Worm (Caenorhabditis elegans): ENCODE measurements around the gene irld-3.

irld-3 gene

ce11 chrV:3163143-3163542 is 24.8 kb upstream of the irld-3 start (continued):
- TF ChIP-seq ceh-44 (GFP tag; IDR thresholded peaks at IDR 0.05) (0 out of 2 replicates have a peak, but pooled peaks have one; percentile 16), php-3 (GFP tag; IDR thresholded peaks at IDR 0.05) (no peak), D1046.2 (GFP tag; IDR thresholded peaks at IDR 0.05) (peak; percentile 58; the same call in 1 of the 2 replicates), attf-4 (tag; optimal IDR thresholded peaks at IDR 0.05) (no peak), nhr-48 (tag; optimal IDR thresholded peaks at IDR 0.05) (no peak), egl-43 (GFP tag; IDR thresholded peaks at IDR 0.05) (peak; percentile 80), pha-4 (GFP tag; IDR thresholded peaks at IDR 0.05) (no peak), pha-4 (tag; optimal IDR thresholded peaks at IDR 0.05) (no peak), mxl-3 (GFP tag; optimal IDR thresholded peaks at IDR 0.05) (no peak), lin-38 (GFP tag; IDR thresholded peaks at IDR 0.05) (no peak), zip-2 (tag; optimal IDR thresholded peaks at IDR 0.05) (no peak), nhr-11 (tag; optimal IDR thresholded peaks at IDR 0.05) (no peak), pqm-1 (tag; optimal IDR thresholded peaks at IDR 0.05) (no peak), Y48G9A.11 (GFP tag; IDR thresholded peaks at IDR 0.05) (peak; percentile 61), Y75B8A.6 (GFP tag; IDR thresholded peaks at IDR 0.05) (0 out of 2 replicates have a peak, but pooled peaks have one; percentile 14), nhr-25 (tag; optimal IDR thresholded peaks at IDR 0.05; ENCODE audit: borderline replicate concordance, insufficient read depth) (no peak), arid-1 (GFP tag; conservative IDR thresholded peaks at IDR 0.05) (peak; percentile 51; the same call in 1 of the 2 replicates), duxl-1 (tag; optimal IDR thresholded peaks at IDR 0.05; ENCODE audit: poor library complexity) (no peak), F44E2.7 (GFP tag; IDR thresholded peaks at IDR 0.05) (no peak), zfp-2 (tag; optimal IDR thresholded peaks at IDR 0.05) (no peak), hlh-30 (tag; optimal IDR thresholded peaks at IDR 0.05; ENCODE audit: insufficient read depth) (no peak), lim-7 (GFP tag; IDR thresholded peaks at IDR 0.05) (peak; percentile 62; the same call in 1 of the 2 replicates), tra-1 (GFP tag; IDR thresholded peaks at IDR 0.05) (0 out of 2 replicates have a peak, but pooled peaks have one; percentile 52), dmd-9 (GFP tag; IDR thresholded peaks at IDR 0.05) (0 out of 2 replicates have a peak, but pooled peaks have one; percentile 23), ceh-20 (GFP tag; IDR thresholded peaks at IDR 0.05) (no peak), dmd-8 (GFP tag; IDR thresholded peaks at IDR 0.05) (peak; percentile 82), spr-3 (GFP tag; optimal IDR thresholded peaks at IDR 0.05) (no peak), unc-62 (GFP tag; optimal IDR thresholded peaks at IDR 0.05 in 1 of 2) (peak in 1 of 2 experiments; percentile 44), unc-62 (tag; optimal IDR thresholded peaks at IDR 0.05) (no peak), mdl-1 (tag; optimal IDR thresholded peaks at IDR 0.05) (no peak), ama-1 (optimal IDR thresholded peaks at IDR 0.05) (no peak), nhr-28 (tag; optimal IDR thresholded peaks at IDR 0.05) (no peak)

- TF ChIP-seq R02D3.7 (tag; optimal IDR thresholded peaks at IDR 0.05) (no peak), set-16 (GFP tag; IDR thresholded peaks at IDR 0.05) (peak; percentile 62), F49E8.2 (tag; optimal IDR thresholded peaks at IDR 0.05; ENCODE audit: borderline replicate concordance) (no peak), aly-2 (tag; optimal IDR thresholded peaks at IDR 0.05) (no peak), Y75B8A.6 (GFP tag; IDR thresholded peaks at IDR 0.05) (no peak), nhr-11 (tag; optimal IDR thresholded peaks at IDR 0.05) (no peak)
These were observed 23.9 kb upstream of the irld-3 start for ce11 chrV:3162299-3162698.

DNA sequence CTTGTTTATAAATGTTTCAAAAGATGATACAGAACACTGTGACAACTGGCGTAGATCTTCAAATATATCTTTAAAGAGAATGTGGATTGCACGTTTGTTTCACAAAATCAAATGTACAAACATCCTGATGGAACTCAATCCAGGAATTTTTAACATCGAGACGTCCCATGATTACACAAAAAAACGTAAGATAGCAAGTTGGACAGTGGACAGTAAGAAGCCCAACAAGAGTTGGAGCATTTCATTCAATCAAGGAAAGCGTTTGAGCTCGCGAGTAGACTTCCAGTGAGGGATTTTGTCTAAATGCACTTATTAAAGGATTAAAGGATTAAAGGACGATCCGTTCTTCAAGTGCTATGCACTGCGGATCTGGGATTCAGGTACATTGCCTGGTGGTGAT is 20.9 kb upstream of the irld-3 start, which contains the start of gene C36C5.12:
TSS of gene C36C5.12 (minus strand) at position 101 of the 400 bp plus-strand sequence.
- TF ChIP-seq F49E8.2 (tag; optimal IDR thresholded peaks at IDR 0.05; ENCODE audit: borderline replicate concordance) (no peak), nhr-6 (tag; optimal IDR thresholded peaks at IDR 0.05) (no peak), sdz-12 (GFP tag; optimal IDR thresholded peaks at IDR 0.05) (no peak), zag-1 (tag; optimal IDR thresholded peaks at IDR 0.05) (no peak), D1046.2 (GFP tag; IDR thresholded peaks at IDR 0.05) (no peak), ceh-28 (tag; optimal IDR thresholded peaks at IDR 0.05) (no peak), dmd-6 (GFP tag; IDR thresholded peaks at IDR 0.05) (no peak), fkh-10 (GFP tag; optimal IDR thresholded peaks at IDR 0.05) (no peak), tra-1 (GFP tag; IDR thresholded peaks at IDR 0.05) (no peak), nhr-237 (tag; optimal IDR thresholded peaks at IDR 0.05) (no peak), nhr-25 (tag; optimal IDR thresholded peaks at IDR 0.05; ENCODE audit: borderline replicate concordance, insufficient read depth) (no peak), hif-1 (tag; optimal IDR thresholded peaks at IDR 0.05) (no peak), dmd-8 (GFP tag; IDR thresholded peaks at IDR 0.05) (no peak), daf-19 (GFP tag; conservative IDR thresholded peaks at IDR 0.05) (no peak), dmd-9 (GFP tag; IDR thresholded peaks at IDR 0.05) (no peak), ama-1 (optimal IDR thresholded peaks at IDR 0.05) (no peak), nhr-41 (GFP tag; IDR thresholded peaks at IDR 0.05) (no peak), ces-1 (GFP tag; optimal IDR thresholded peaks at IDR 0.05) (no peak), pqm-1 (tag; optimal IDR thresholded peaks at IDR 0.05) (no peak), snpc-4 (tag; optimal IDR thresholded peaks at IDR 0.05) (no peak)
